Worm (Caenorhabditis elegans) whole organism, midembryonic: Measurements from ENCODE around the gene pos-1.

Experiments used
- T22C8.4 ChIP-seq: fragments of 200-800 bp; sonication (Bioruptor generic); IDR thresholded peaks from 2 replicates; pipeline ENCODE4 v1.3.6; 2022; ENCODE audit warnings: missing genetic modification characterization, missing compliant biosample characterization
- cog-1 ChIP-seq: sonication (generic microtip); optimal IDR thresholded peaks from 2 replicates; lab custom pipeline; 2016; ENCODE audit warnings: missing genetic modification characterization, missing compliant biosample characterization
- flt-1 ChIP-seq: fragments of 200-800 bp; sonication (Bioruptor generic); IDR thresholded peaks from 2 replicates; pipeline ENCODE4 v1.3.6; 2022; ENCODE audit warnings: missing genetic modification characterization, missing compliant biosample characterization
- klf-2 ChIP-seq: fragments of 200-800 bp; sonication (Bioruptor generic); conservative IDR thresholded peaks from 2 replicates; pipeline ENCODE4 v1.3.6; 2022; ENCODE audit warnings: missing genetic modification reagents, missing genetic modification characterization, missing compliant biosample characterization
- med-1 ChIP-seq: sonication (generic microtip); optimal IDR thresholded peaks from 2 replicates; lab custom pipeline; 2017; ENCODE audit warnings: missing genetic modification characterization, mild to moderate bottlenecking, missing compliant biosample characterization, antibody characterized with exemption, missing genetic modification reagents; ENCODE audit not compliant: insufficient read depth
- ref-1 ChIP-seq: fragments of 200-800 bp; sonication (Bioruptor generic); conservative IDR thresholded peaks from 2 replicates; pipeline ENCODE4 v1.3.6; 2022; ENCODE audit warnings: missing genetic modification reagents, missing genetic modification characterization, missing compliant biosample characterization
- tab-1 ChIP-seq: fragments of 200-800 bp; sonication (Bioruptor generic); IDR thresholded peaks from 2 replicates; pipeline ENCODE4 v1.3.6; 2022; ENCODE audit warnings: missing genetic modification characterization, missing compliant biosample characterization
- ztf-23 ChIP-seq: fragments of 200-800 bp; sonication (Bioruptor generic); IDR thresholded peaks from 2 replicates; pipeline ENCODE4 v1.3.6; 2022; ENCODE audit warnings: missing genetic modification reagents, missing genetic modification characterization, missing compliant biosample characterization
- ztf-29 ChIP-seq: fragments of 200-800 bp; sonication (Bioruptor generic); IDR thresholded peaks from 2 replicates; pipeline ENCODE4 v1.3.6; 2022; ENCODE audit warnings: missing genetic modification reagents, missing genetic modification characterization, missing compliant biosample characterization

DNA sequence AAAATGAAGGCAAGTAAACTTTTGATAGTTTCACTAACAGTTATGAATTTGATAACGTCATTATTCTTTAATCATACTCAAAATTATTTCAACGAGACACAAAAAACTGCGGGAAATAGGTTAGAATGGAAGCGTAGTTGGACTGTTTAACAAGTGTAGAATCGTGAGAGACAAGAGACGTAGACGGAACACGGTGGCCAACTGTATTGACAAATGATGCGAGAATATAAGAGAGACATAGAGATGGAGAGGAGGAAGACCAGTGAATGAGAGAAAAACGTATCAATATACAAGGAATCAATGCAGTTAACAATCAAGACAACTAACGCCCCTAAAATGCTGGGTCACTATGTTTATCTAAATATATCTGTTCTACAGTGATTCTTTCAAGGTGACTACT lies 31.8 kb downstream of the pos-1 start:
- TF ChIP-seq ref-1 (GFP tag; lab: Robert Waterston, UW) (no peak), T22C8.4 (GFP tag; lab: Robert Waterston, UW) (no peak), flt-1 (no peak), ztf-29 (GFP tag; lab: Robert Waterston, UW) (no peak), ztf-23 (GFP tag; lab: Robert Waterston, UW) (no peak), klf-2 (GFP tag; lab: Robert Waterston, UW) (no peak), tab-1 (GFP tag; lab: Robert Waterston, UW) (no peak), med-1 (GFP tag; lab: Kevin White, UChicago) (no peak), cog-1 (no peak)
